Fruit fly (Drosophila melanogaster) whole organism, adult: ENCODE results near the gene Der-2.

Source experiments
- CG11617 ChIP-seq: fragments of 200-800 bp; sonication (Bioruptor generic); optimal IDR thresholded peaks from 2 replicates; lab custom pipeline; 2017; ENCODE audit warnings: mild to moderate bottlenecking, missing biosample characterization, missing genetic modification reagents, missing genetic modification characterization
- CG1620 ChIP-seq: fragments of 200-800 bp; sonication (Bioruptor generic); optimal IDR thresholded peaks from 2 replicates; lab custom pipeline; 2016; ENCODE audit warnings: missing biosample characterization, missing genetic modification characterization
- CG7045 ChIP-seq: fragments of 200-800 bp; sonication (Bioruptor generic); optimal IDR thresholded peaks from 2 replicates; lab custom pipeline; 2017; ENCODE audit warnings: missing biosample characterization, mild to moderate bottlenecking, missing genetic modification characterization
- Crg-1 ChIP-seq: fragments of 200-800 bp; sonication (Bioruptor generic); optimal IDR thresholded peaks from 2 replicates; lab custom pipeline; 2016; ENCODE audit warnings: missing biosample characterization, missing genetic modification characterization
- Mnt ChIP-seq: fragments of 200-800 bp; sonication (Bioruptor generic); optimal IDR thresholded peaks from 2 replicates; lab custom pipeline; 2016; ENCODE audit warnings: missing biosample characterization, mild to moderate bottlenecking, missing genetic modification characterization
- bab1 ChIP-seq: fragments of 200-800 bp; sonication (Bioruptor generic); optimal IDR thresholded peaks from 3 replicates; lab custom pipeline; 2019; ENCODE audit warnings: missing biosample characterization, mild to moderate bottlenecking, missing genetic modification characterization, moderate library complexity
- cnc ChIP-seq, 2 experiments: fragments of >200 bp; optimal IDR thresholded peaks; 2 replicates each; lab custom pipeline; 2017
- kay ChIP-seq: fragments of 200-800 bp; sonication (Bioruptor generic); peaks from one replicate; lab custom pipeline; 2016; ENCODE audit warnings: missing biosample characterization, missing genetic modification characterization, borderline replicate concordance
- pad ChIP-seq: fragments of 200-800 bp; sonication (Bioruptor generic); optimal IDR thresholded peaks from 3 replicates; lab custom pipeline; 2017; ENCODE audit warnings: missing biosample characterization, missing genetic modification characterization, mild to moderate bottlenecking, moderate library complexity, missing genetic modification reagents
- tj ChIP-seq: fragments of 200-800 bp; sonication (Bioruptor generic); optimal IDR thresholded peaks from 3 replicates; lab custom pipeline; 2017; ENCODE audit warnings: missing biosample characterization, mild to moderate bottlenecking, missing genetic modification characterization, moderate library complexity

DNA sequence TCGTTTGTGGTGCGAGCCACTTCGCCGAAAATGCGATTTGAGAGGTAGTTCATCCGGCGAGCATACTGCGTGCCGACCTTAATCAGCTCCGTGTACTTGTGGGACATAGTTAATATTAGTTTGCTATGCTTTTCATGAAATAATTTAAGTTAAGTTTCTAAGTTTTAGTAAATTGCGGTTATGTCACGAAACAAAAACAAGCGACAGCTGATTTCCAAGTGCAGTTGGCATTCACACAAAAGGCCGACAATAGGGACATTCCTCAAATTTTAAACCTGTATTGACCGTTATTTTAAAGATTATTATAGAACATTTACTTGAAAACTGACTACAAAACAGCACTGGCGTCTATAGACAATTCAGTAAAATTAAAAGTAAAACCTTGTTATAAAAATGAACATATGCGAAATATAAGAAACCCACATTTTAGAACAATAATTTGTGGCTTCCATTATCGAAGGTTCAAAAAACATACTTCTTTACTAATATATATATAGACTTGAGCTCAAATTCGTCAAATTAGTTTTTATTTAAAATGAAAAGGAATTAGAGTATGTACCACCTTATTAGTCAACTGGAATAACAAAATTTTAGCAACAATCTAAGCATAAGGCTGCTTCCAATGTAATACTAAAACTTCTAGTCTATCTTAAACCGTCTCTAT, 47.5 kb downstream of the Der-2 start, which contains the start of gene mRpS33:
- TF ChIP-seq cnc (optimal IDR thresholded peaks at IDR 0.05; lab: Kevin White, UChicago) (no peak), CG11617 (GFP tag; lab: Kevin White, UChicago) (no peak), kay (GFP tag; lab: Kevin White, UChicago) (no peak), pad (GFP tag; lab: Kevin White, UChicago) (no peak), Mnt (no peak), Crg-1 (GFP tag; lab: Kevin White, UChicago) (no peak), tj (GFP tag; lab: Kevin White, UChicago) (no peak), CG7045 (GFP tag; lab: Kevin White, UChicago) (no peak), CG1620 (GFP tag; lab: Kevin White, UChicago) (no peak), bab1 (GFP tag; lab: Kevin White, UChicago) (no peak)
